Fruit fly (Drosophila melanogaster) whole organism, pupa: ENCODE data around the gene CG9701.

Experiments used
- CG14655 ChIP-seq: fragments of 200-800 bp; sonication (Bioruptor generic); optimal IDR thresholded peaks from 3 replicates; lab custom pipeline; 2017; ENCODE audit warnings: mild to moderate bottlenecking, missing biosample characterization, missing genetic modification reagents, missing genetic modification characterization
- CG17806 ChIP-seq: fragments of 200-800 bp; sonication (Bioruptor generic); optimal IDR thresholded peaks from 2 replicates; lab custom pipeline; 2018; ENCODE audit warnings: missing biosample characterization, mild to moderate bottlenecking, missing genetic modification characterization, moderate library complexity
- CG32121 ChIP-seq: fragments of 200-800 bp; sonication (Bioruptor generic); IDR thresholded peaks from 2 replicates; pipeline ENCODE4 v1.3.6; 2022; ENCODE audit warnings: missing biosample characterization, missing genetic modification characterization
- CG4496 ChIP-seq: fragments of 200-800 bp; sonication (Bioruptor generic); IDR thresholded peaks from 3 replicates; pipeline ENCODE4 v1.3.6; 2022; ENCODE audit warnings: missing biosample characterization, missing genetic modification characterization
- CG8159 ChIP-seq: fragments of 200-800 bp; sonication (Bioruptor generic); optimal IDR thresholded peaks from 3 replicates; lab custom pipeline; 2018; ENCODE audit warnings: missing biosample characterization, mild to moderate bottlenecking, missing genetic modification characterization, moderate library complexity
- CG8301 ChIP-seq: fragments of 200-800 bp; sonication (Bioruptor generic); optimal IDR thresholded peaks from 2 replicates; lab custom pipeline; 2018; ENCODE audit warnings: missing biosample characterization, mild to moderate bottlenecking, missing genetic modification characterization
- CG9948 ChIP-seq: fragments of 200-800 bp; sonication (Bioruptor generic); optimal IDR thresholded peaks from 2 replicates; lab custom pipeline; 2018; ENCODE audit warnings: missing biosample characterization, mild to moderate bottlenecking, missing genetic modification characterization, moderate library complexity
- EcR ChIP-seq: fragments of 200-800 bp; sonication (Bioruptor generic); optimal IDR thresholded peaks from 3 replicates; lab custom pipeline; 2019; ENCODE audit warnings: missing biosample characterization, missing genetic modification characterization, mild to moderate bottlenecking, moderate library complexity, missing genetic modification reagents
- Ets98B ChIP-seq: fragments of 200-800 bp; sonication (Bioruptor generic); IDR thresholded peaks from 2 replicates; pipeline ENCODE4 v1.3.6; 2022; ENCODE audit warnings: missing biosample characterization, missing genetic modification characterization
- Pif1B ChIP-seq: fragments of 200-800 bp; sonication (Bioruptor generic); optimal IDR thresholded peaks from 3 replicates; lab custom pipeline; 2016; ENCODE audit warnings: missing biosample characterization, missing genetic modification characterization
- Snoo ChIP-seq: fragments of 200-800 bp; sonication (Bioruptor generic); optimal IDR thresholded peaks from 3 replicates; lab custom pipeline; 2017; ENCODE audit warnings: missing biosample characterization, mild to moderate bottlenecking, missing genetic modification characterization, inconsistent platforms
- fd96Ca ChIP-seq: fragments of 200-800 bp; sonication (Bioruptor generic); IDR thresholded peaks from 3 replicates; pipeline ENCODE4 v1.3.6; 2022; ENCODE audit warnings: missing biosample characterization, missing genetic modification characterization

DNA sequence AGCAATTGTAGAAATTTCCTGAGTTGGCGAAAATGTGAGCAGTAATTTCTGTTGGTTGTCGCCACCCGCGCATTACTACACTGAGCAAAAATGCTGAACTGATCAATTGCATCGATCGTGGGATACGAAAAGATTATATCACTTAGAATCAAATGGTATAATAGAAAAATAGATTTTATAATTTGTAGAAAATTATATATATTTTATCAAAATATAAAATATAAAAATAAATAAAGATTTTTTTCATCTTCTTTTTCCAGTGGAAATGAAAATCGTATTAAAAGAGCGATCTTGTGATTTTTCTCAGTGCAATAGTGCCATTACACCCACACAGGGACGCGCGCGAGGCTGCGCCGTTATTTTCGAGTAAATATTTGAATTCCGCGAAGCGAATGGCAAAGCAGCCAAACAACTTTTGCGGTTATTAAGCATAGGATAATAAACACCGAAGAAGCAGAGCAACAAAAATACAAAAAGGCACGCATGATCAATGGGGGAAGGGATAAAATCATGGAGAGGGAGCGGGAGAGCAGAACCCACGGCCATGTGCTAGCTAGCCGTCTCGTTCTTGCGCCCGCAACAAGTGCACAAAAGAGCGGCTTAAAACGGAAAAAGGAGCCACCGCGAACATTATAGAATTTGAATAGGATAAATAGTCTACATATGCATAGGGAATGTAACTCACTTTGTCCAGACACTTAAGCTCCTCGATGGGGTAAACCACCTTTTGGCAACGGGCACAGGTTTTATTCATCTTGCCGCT lies 22.9 kb upstream of the CG9701 start:
- peak; percentile 51 for TF ChIP-seq Ets98B (GFP tag; lab: Robert Waterston, UW)
- peak; percentile 58 for TF ChIP-seq CG8301 (tag; lab: Kevin White, UChicago)
- TF ChIP-seq CG32121 = peak; percentile 72
- TF ChIP-seq CG4496 = peak; percentile 65
- TF ChIP-seq CG8159 (tag; lab: Kevin White, UChicago) = peak; percentile 84
- TF ChIP-seq CG14655 = peak; percentile 83
- TF ChIP-seq CG9948 (tag; lab: Kevin White, UChicago) = peak; percentile 54
- peak; percentile 45 for TF ChIP-seq EcR
- TF ChIP-seq Snoo (tag; lab: Kevin White, UChicago) = peak; percentile 6
- peak; percentile 51 for TF ChIP-seq Pif1B (GFP tag; lab: Kevin White, UChicago)
- TF ChIP-seq CG17806 = peak; percentile 73
- TF ChIP-seq fd96Ca (GFP tag; lab: Robert Waterston, UW) = peak; percentile 63; the same call in 2 of the 3 replicates
